Fruit fly (Drosophila melanogaster) S2 (cell line): Measurements from ENCODE around the gene p38a.

Source experiments
- CG8478 ChIP-seq: fragments of >200 bp; optimal IDR thresholded peaks from 2 replicates; lab custom pipeline; 2018
- CTCF ChIP-seq, 2 experiments: fragments of >200 bp; optimal IDR thresholded peaks; 2 replicates each; lab custom pipeline; 2018

dm6 chr3R:24100717-24101116, 51.4 kb downstream of the p38a start:
- TF ChIP-seq CTCF (optimal IDR thresholded peaks at IDR 0.05; lab: Kevin White, UChicago) = no peak
- TF ChIP-seq CG8478 (lab: Kevin White, UChicago) = no peak
